Worm (Caenorhabditis elegans): Measurements from ENCODE around the gene R107.9.

The R107.9 gene

ce11 chrIII:9051119-9051597 is 13.4 kb downstream of the R107.9 start (continued):
- peak in 1 of 2 experiments; percentile 91 for TF ChIP-seq lsy-2 (tag; optimal IDR thresholded peaks at IDR 0.05)
- no peak for TF ChIP-seq nhr-11 (tag; optimal IDR thresholded peaks at IDR 0.05)
- TF ChIP-seq nhr-76 (tag; optimal IDR thresholded peaks at IDR 0.05), result peak; percentile 11
- peak; percentile 19 for TF ChIP-seq pqm-1 (tag; optimal IDR thresholded peaks at IDR 0.05)
- peak; percentile 80 for TF ChIP-seq nhr-6 (tag; optimal IDR thresholded peaks at IDR 0.05)
- peak; percentile 41 for TF ChIP-seq cey-2 (tag; optimal IDR thresholded peaks at IDR 0.05; ENCODE audit: borderline replicate concordance, insufficient read depth)
- peak; percentile 18 for TF ChIP-seq nhr-102 (tag; optimal IDR thresholded peaks at IDR 0.05)
- peak; percentile 43; the same call in 1 of the 2 replicates for TF ChIP-seq tag-97 (GFP tag; IDR thresholded peaks at IDR 0.05)
- peak; percentile 36 for TF ChIP-seq ceh-28 (tag; optimal IDR thresholded peaks at IDR 0.05)
- TF ChIP-seq daf-19 (GFP tag; conservative IDR thresholded peaks at IDR 0.05), result peak; percentile 31; the same call in 1 of the 2 replicates
- TF ChIP-seq nhr-237 (tag; optimal IDR thresholded peaks at IDR 0.05), result no peak
- TF ChIP-seq snpc-4 (tag; optimal IDR thresholded peaks at IDR 0.05), result no peak
- TF ChIP-seq zip-11 (GFP tag; IDR thresholded peaks at IDR 0.05), result no peak
- TF ChIP-seq set-16 (GFP tag; IDR thresholded peaks at IDR 0.05), result no peak
- TF ChIP-seq ces-1 (GFP tag; optimal IDR thresholded peaks at IDR 0.05), result no peak
- peak; percentile 62 for TF ChIP-seq madf-9 (GFP tag; conservative IDR thresholded peaks at IDR 0.05)
- no peak for TF ChIP-seq lin-15B (tag; optimal IDR thresholded peaks at IDR 0.05)
- TF ChIP-seq tra-1 (GFP tag; IDR thresholded peaks at IDR 0.05), result peak; percentile 87

DNA sequence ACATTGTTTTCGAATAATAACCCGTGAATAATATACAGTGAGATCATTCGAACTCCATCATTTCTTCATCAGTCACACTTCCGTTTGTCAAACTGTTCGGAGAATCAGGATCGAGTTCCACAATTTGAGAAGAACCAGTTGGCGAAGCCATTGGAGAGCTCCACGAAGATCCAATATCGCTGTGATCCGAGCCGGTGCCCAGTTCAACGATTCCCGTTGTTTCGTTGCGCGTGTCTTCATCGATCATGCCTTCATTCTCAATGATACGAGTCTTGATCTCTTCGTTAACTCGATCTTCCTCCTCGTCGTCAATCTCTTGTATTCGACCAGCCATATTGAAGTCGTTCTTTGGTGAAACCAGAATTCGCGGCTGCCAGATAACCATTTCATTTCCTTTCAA is 14.0 kb downstream of the R107.9 start:
- TF ChIP-seq lin-38 (GFP tag; IDR thresholded peaks at IDR 0.05) (no peak), tra-1 (GFP tag; IDR thresholded peaks at IDR 0.05) (0 out of 2 replicates have a peak, but pooled peaks have one; percentile 9), F26F4.8 (GFP tag; conservative IDR thresholded peaks at IDR 0.05) (no peak), madf-5 (GFP tag; IDR thresholded peaks at IDR 0.05) (0 out of 4 replicates have a peak, but pooled peaks of 1 of the 2 experiments have one; percentile 6), madf-9 (GFP tag; conservative IDR thresholded peaks at IDR 0.05) (no peak), egl-27 (tag; optimal IDR thresholded peaks at IDR 0.05) (no peak), snpc-1.2 (GFP tag; IDR thresholded peaks at IDR 0.05) (no peak), mxl-2 (GFP tag; conservative IDR thresholded peaks at IDR 0.05) (peak; percentile 49; the same call in 1 of the 2 replicates), daf-19 (GFP tag; conservative IDR thresholded peaks at IDR 0.05) (no peak), skn-1 (tag; optimal IDR thresholded peaks at IDR 0.05) (no peak), ctbp-1 (GFP tag; IDR thresholded peaks at IDR 0.05) (no peak), ZK337.2 (GFP tag; IDR thresholded peaks at IDR 0.05) (0 out of 2 replicates have a peak, but pooled peaks have one; percentile 54), nhr-41 (GFP tag; IDR thresholded peaks at IDR 0.05) (no peak)

ce11 chrIII:9052371-9052978 is 14.7 kb downstream of the R107.9 start:
- TF ChIP-seq ctbp-1 (GFP tag; IDR thresholded peaks at IDR 0.05) (peak; percentile 78), D1046.2 (GFP tag; IDR thresholded peaks at IDR 0.05) (peak; percentile 73), vab-7 (GFP tag; IDR thresholded peaks at IDR 0.05) (peak; percentile 24; the same call in 1 of the 2 replicates), lsy-2 (tag; optimal IDR thresholded peaks at IDR 0.05) (no peak), dmd-8 (GFP tag; IDR thresholded peaks at IDR 0.05) (0 out of 2 replicates have a peak, but pooled peaks have one; percentile 23), snpc-4 (tag; optimal IDR thresholded peaks at IDR 0.05) (no peak), mdt-29 (GFP tag; IDR thresholded peaks at IDR 0.05) (0 out of 2 replicates have a peak, but pooled peaks have one; percentile 19), saeg-2 (GFP tag; IDR thresholded peaks at IDR 0.05) (no peak), lin-39 (tag; optimal IDR thresholded peaks at IDR 0.05) (no peak), hmg-1.1 (GFP tag; IDR thresholded peaks at IDR 0.05) (peak; percentile 82), dmd-9 (GFP tag; IDR thresholded peaks at IDR 0.05) (0 out of 2 replicates have a peak, but pooled peaks have one; percentile 7), nhr-48 (tag; optimal IDR thresholded peaks at IDR 0.05) (no peak), skn-1 (tag; optimal IDR thresholded peaks at IDR 0.05) (no peak), set-16 (GFP tag; IDR thresholded peaks at IDR 0.05) (peak; percentile 74), lin-13 (GFP tag; optimal IDR thresholded peaks at IDR 0.05) (peak; percentile 37), mxl-3 (GFP tag; optimal IDR thresholded peaks at IDR 0.05) (peak; percentile 68), Y105C5A.15 (GFP tag; IDR thresholded peaks at IDR 0.05) (peak; percentile 88), pqm-1 (tag; optimal IDR thresholded peaks at IDR 0.05) (no peak), mxl-2 (GFP tag; conservative IDR thresholded peaks at IDR 0.05) (no peak), zfp-2 (tag; optimal IDR thresholded peaks at IDR 0.05) (no peak), daf-16 (GFP tag; optimal IDR thresholded peaks at IDR 0.05) (peak in 1 of 2 experiments; percentile 29), daf-16 (tag; optimal IDR thresholded peaks at IDR 0.05) (peak; percentile 6), ZK337.2 (GFP tag; IDR thresholded peaks at IDR 0.05) (no peak), hlh-30 (tag; optimal IDR thresholded peaks at IDR 0.05; ENCODE audit: insufficient read depth) (peak; percentile 65), dpl-1 (GFP tag; optimal IDR thresholded peaks at IDR 0.05) (peak; percentile 11), tra-1 (GFP tag; IDR thresholded peaks at IDR 0.05) (0 out of 2 replicates have a peak, but pooled peaks have one; percentile 24)

Data from whole organism, L4 larva.